Fruit fly (Drosophila melanogaster) whole organism, prepupa: ENCODE measurements around the gene stg.
A peak's percentile ranks its signal among the peaks of the same experiment; 100 is the strongest.

Experiments used
- CG10631 ChIP-seq: fragments of 200-800 bp; sonication (Bioruptor generic); optimal IDR thresholded peaks from 2 replicates; lab custom pipeline; 2016; ENCODE audit warnings: missing biosample characterization, missing genetic modification characterization
- CG10669 ChIP-seq: fragments of 200-800 bp; sonication (Bioruptor generic); optimal IDR thresholded peaks from 3 replicates; lab custom pipeline; 2018; ENCODE audit warnings: missing biosample characterization, mild to moderate bottlenecking, missing genetic modification characterization, moderate library complexity
- CG11294 ChIP-seq: fragments of 200-800 bp; sonication (Bioruptor generic); IDR thresholded peaks from 2 replicates; pipeline ENCODE4 v1.3.6; 2022; ENCODE audit warnings: missing biosample characterization, missing genetic modification characterization
- CG15336 ChIP-seq: fragments of 200-800 bp; sonication (Bioruptor generic); IDR thresholded peaks from 2 replicates; pipeline ENCODE4 v1.3.6; 2022; ENCODE audit warnings: missing biosample characterization, missing genetic modification characterization
- CG3032 ChIP-seq: fragments of 200-800 bp; optimal IDR thresholded peaks from 2 replicates; lab custom pipeline; 2019; ENCODE audit warnings: missing biosample characterization, mild to moderate bottlenecking, missing genetic modification characterization, moderate library complexity
- CG31627 ChIP-seq: fragments of 200-800 bp; sonication (Bioruptor generic); optimal IDR thresholded peaks from 3 replicates; lab custom pipeline; 2016; ENCODE audit warnings: missing biosample characterization, missing genetic modification characterization
- CG3919 ChIP-seq: fragments of 200-800 bp; sonication (Bioruptor generic); optimal IDR thresholded peaks from 3 replicates; lab custom pipeline; 2016; ENCODE audit warnings: missing biosample characterization, missing genetic modification characterization
- CG6163 ChIP-seq: fragments of 200-800 bp; sonication (Bioruptor generic); IDR thresholded peaks from 3 replicates; pipeline ENCODE4 v1.3.6; 2022; ENCODE audit warnings: missing biosample characterization, missing genetic modification characterization
- CG6792 ChIP-seq: fragments of 200-800 bp; sonication (Bioruptor generic); optimal IDR thresholded peaks from 3 replicates; lab custom pipeline; 2016; ENCODE audit warnings: missing biosample characterization, missing genetic modification characterization
- CG6808 ChIP-seq: fragments of 200-800 bp; sonication (Bioruptor generic); optimal IDR thresholded peaks from 3 replicates; lab custom pipeline; 2017; ENCODE audit warnings: missing biosample characterization, missing genetic modification characterization, mild to moderate bottlenecking, moderate library complexity, missing genetic modification reagents
- CG6854 ChIP-seq: fragments of 200-800 bp; sonication (Bioruptor generic); optimal IDR thresholded peaks from 2 replicates; lab custom pipeline; 2017; ENCODE audit warnings: missing biosample characterization, mild to moderate bottlenecking, missing genetic modification characterization
- CG8119 ChIP-seq: fragments of 200-800 bp; sonication (Bioruptor generic); IDR thresholded peaks from 3 replicates; pipeline ENCODE4 v1.3.6; 2022; ENCODE audit warnings: missing biosample characterization, missing genetic modification characterization
- CG8319 ChIP-seq: fragments of 200-800 bp; sonication (Bioruptor generic); optimal IDR thresholded peaks from 3 replicates; lab custom pipeline; 2016; ENCODE audit warnings: missing biosample characterization, missing genetic modification characterization
- CG8632 ChIP-seq: fragments of 200-800 bp; sonication (Bioruptor generic); optimal IDR thresholded peaks from 3 replicates; lab custom pipeline; 2016; ENCODE audit warnings: missing biosample characterization, missing genetic modification characterization
- CG9139 ChIP-seq: fragments of 200-800 bp; sonication (Bioruptor generic); optimal IDR thresholded peaks from 3 replicates; lab custom pipeline; 2017; ENCODE audit warnings: missing biosample characterization, mild to moderate bottlenecking, missing genetic modification characterization
- Eip75B ChIP-seq: fragments of 200-800 bp; sonication (Bioruptor generic); optimal IDR thresholded peaks from 3 replicates; lab custom pipeline; 2016; ENCODE audit warnings: missing biosample characterization, missing genetic modification characterization
- Eip78C ChIP-seq: fragments of 200-800 bp; sonication (Bioruptor generic); peaks from one replicate; lab custom pipeline; 2016; ENCODE audit warnings: missing biosample characterization, missing genetic modification characterization
- Eip93F ChIP-seq: fragments of 200-800 bp; sonication (Bioruptor generic); optimal IDR thresholded peaks from 2 replicates; lab custom pipeline; 2016; ENCODE audit warnings: missing biosample characterization, mild to moderate bottlenecking, missing genetic modification characterization
- Ets21C ChIP-seq: fragments of 200-800 bp; sonication (Bioruptor generic); optimal IDR thresholded peaks from 3 replicates; lab custom pipeline; 2016; ENCODE audit warnings: missing biosample characterization, missing genetic modification characterization
- Ets96B ChIP-seq: fragments of 200-800 bp; optimal IDR thresholded peaks from 2 replicates; lab custom pipeline; 2019; ENCODE audit warnings: missing biosample characterization, mild to moderate bottlenecking, missing genetic modification characterization, moderate library complexity
- Hr39 ChIP-seq: fragments of 200-800 bp; sonication (Bioruptor generic); optimal IDR thresholded peaks from 2 replicates; lab custom pipeline; 2016; ENCODE audit warnings: missing biosample characterization, missing genetic modification characterization
- Met ChIP-seq: fragments of 200-800 bp; sonication (Bioruptor generic); optimal IDR thresholded peaks from 3 replicates; lab custom pipeline; 2016; ENCODE audit warnings: missing biosample characterization, missing genetic modification characterization
- OdsH ChIP-seq: fragments of 200-800 bp; sonication (Bioruptor generic); optimal IDR thresholded peaks from 3 replicates; lab custom pipeline; 2016; ENCODE audit warnings: missing biosample characterization, missing genetic modification characterization
- Smox ChIP-seq: fragments of 200-800 bp; sonication (Bioruptor generic); optimal IDR thresholded peaks from 3 replicates; lab custom pipeline; 2016; ENCODE audit warnings: missing biosample characterization, missing genetic modification characterization
- Sox102F ChIP-seq: fragments of 200-800 bp; sonication (Bioruptor generic); optimal IDR thresholded peaks from 2 replicates; lab custom pipeline; 2016; ENCODE audit warnings: missing biosample characterization, mild to moderate bottlenecking, missing genetic modification characterization
- Sox14 ChIP-seq: fragments of 200-800 bp; sonication (Bioruptor generic); optimal IDR thresholded peaks from 3 replicates; lab custom pipeline; 2016; ENCODE audit warnings: missing biosample characterization, missing genetic modification characterization
- Sox15 ChIP-seq: fragments of 200-800 bp; sonication (Bioruptor generic); optimal IDR thresholded peaks from 3 replicates; lab custom pipeline; 2016; ENCODE audit warnings: missing biosample characterization, missing genetic modification characterization
- acj6 ChIP-seq: fragments of 200-800 bp; sonication (Bioruptor generic); optimal IDR thresholded peaks from 3 replicates; lab custom pipeline; 2016; ENCODE audit warnings: missing biosample characterization, missing genetic modification characterization
- cyc ChIP-seq: fragments of 200-800 bp; sonication (Bioruptor generic); optimal IDR thresholded peaks from 3 replicates; lab custom pipeline; 2016; ENCODE audit warnings: missing biosample characterization, missing genetic modification characterization
- dac ChIP-seq: fragments of 200-800 bp; sonication (Bioruptor generic); optimal IDR thresholded peaks from 2 replicates; lab custom pipeline; 2017; ENCODE audit warnings: missing biosample characterization, mild to moderate bottlenecking, missing genetic modification characterization
- dsx ChIP-seq: fragments of 200-800 bp; optimal IDR thresholded peaks from 3 replicates; lab custom pipeline; 2019; ENCODE audit warnings: missing biosample characterization, mild to moderate bottlenecking, missing genetic modification characterization, moderate library complexity; ENCODE audit not compliant: poor library complexity, severe bottlenecking
- esn ChIP-seq: fragments of 200-800 bp; sonication (Bioruptor generic); optimal IDR thresholded peaks from 2 replicates; lab custom pipeline; 2016; ENCODE audit warnings: missing biosample characterization, mild to moderate bottlenecking, missing genetic modification characterization, moderate library complexity
- fd59A ChIP-seq: fragments of 200-800 bp; sonication (Bioruptor generic); optimal IDR thresholded peaks from 2 replicates; lab custom pipeline; 2017; ENCODE audit warnings: missing biosample characterization, mild to moderate bottlenecking, missing genetic modification characterization, missing genetic modification reagents
- lz ChIP-seq: fragments of 200-800 bp; sonication (Bioruptor generic); optimal IDR thresholded peaks from 3 replicates; lab custom pipeline; 2016; ENCODE audit warnings: missing biosample characterization, missing genetic modification characterization
- pdm3 ChIP-seq: fragments of 200-800 bp; sonication (Bioruptor generic); optimal IDR thresholded peaks from 3 replicates; lab custom pipeline; 2016; ENCODE audit warnings: missing biosample characterization, missing genetic modification characterization
- salr ChIP-seq, 2 experiments: fragments of 200-800 bp; sonication (Bioruptor generic); optimal IDR thresholded peaks; 3 replicates each; lab custom pipeline; 2016 to 2018; ENCODE audit warnings: missing biosample characterization in 2 of 2, missing genetic modification characterization in 2 of 2, mild to moderate bottlenecking in 1 of 2
- spab ChIP-seq: fragments of 200-800 bp; sonication (Bioruptor generic); optimal IDR thresholded peaks from 2 replicates; lab custom pipeline; 2017; ENCODE audit warnings: missing biosample characterization, mild to moderate bottlenecking, missing genetic modification characterization, missing genetic modification reagents
- ss ChIP-seq, 2 experiments: fragments of 200-800 bp; sonication (Bioruptor generic); optimal IDR thresholded peaks; 2 replicates in 1 of 2; 3 replicates in 1 of 2; lab custom pipeline; 2017 to 2018; ENCODE audit warnings: mild to moderate bottlenecking in 2 of 2, missing biosample characterization in 2 of 2, missing genetic modification characterization in 2 of 2, moderate library complexity in 1 of 2
- svp ChIP-seq: fragments of 200-800 bp; sonication (Bioruptor generic); peaks from one replicate; lab custom pipeline; 2016; ENCODE audit warnings: missing biosample characterization, missing genetic modification characterization
- topi ChIP-seq: fragments of 200-800 bp; sonication (Bioruptor generic); optimal IDR thresholded peaks from 3 replicates; lab custom pipeline; 2016; ENCODE audit warnings: missing biosample characterization, missing genetic modification characterization
- vri ChIP-seq: fragments of 200-800 bp; sonication (Bioruptor generic); optimal IDR thresholded peaks from 3 replicates; lab custom pipeline; 2016; ENCODE audit warnings: missing biosample characterization, mild to moderate bottlenecking, missing genetic modification characterization

Gene stg

DNA sequence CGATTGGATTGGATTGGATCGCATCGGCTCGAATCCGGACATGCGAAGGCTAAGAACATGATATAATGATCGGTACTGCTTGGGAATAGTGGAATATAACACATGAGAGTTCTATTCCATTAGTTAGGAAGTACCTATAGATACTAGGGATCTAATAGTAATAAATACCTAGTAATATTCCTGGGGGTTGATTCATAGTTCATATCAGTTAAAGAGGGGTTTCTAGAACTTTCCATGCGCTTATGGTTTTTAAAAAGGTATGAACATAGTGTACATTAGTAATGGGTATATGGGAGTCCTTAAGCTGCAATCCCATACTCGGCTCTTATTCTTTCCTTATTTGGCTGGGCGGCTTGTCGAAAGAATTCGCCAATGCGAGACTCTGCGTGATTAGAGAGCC is 28.7 kb upstream of the stg start:
- peak; percentile 34 for TF ChIP-seq esn (GFP tag; lab: Kevin White, UChicago)
- TF ChIP-seq Met (GFP tag; lab: Kevin White, UChicago): peak; percentile 7
- TF ChIP-seq svp (GFP tag; lab: Kevin White, UChicago): peak; percentile 76
- TF ChIP-seq CG8319 (GFP tag; lab: Kevin White, UChicago): no peak
- no peak for TF ChIP-seq Hr39 (GFP tag; lab: Kevin White, UChicago)
- TF ChIP-seq OdsH (GFP tag; lab: Kevin White, UChicago): no peak
- TF ChIP-seq spab (GFP tag; lab: Kevin White, UChicago): no peak

DNA sequence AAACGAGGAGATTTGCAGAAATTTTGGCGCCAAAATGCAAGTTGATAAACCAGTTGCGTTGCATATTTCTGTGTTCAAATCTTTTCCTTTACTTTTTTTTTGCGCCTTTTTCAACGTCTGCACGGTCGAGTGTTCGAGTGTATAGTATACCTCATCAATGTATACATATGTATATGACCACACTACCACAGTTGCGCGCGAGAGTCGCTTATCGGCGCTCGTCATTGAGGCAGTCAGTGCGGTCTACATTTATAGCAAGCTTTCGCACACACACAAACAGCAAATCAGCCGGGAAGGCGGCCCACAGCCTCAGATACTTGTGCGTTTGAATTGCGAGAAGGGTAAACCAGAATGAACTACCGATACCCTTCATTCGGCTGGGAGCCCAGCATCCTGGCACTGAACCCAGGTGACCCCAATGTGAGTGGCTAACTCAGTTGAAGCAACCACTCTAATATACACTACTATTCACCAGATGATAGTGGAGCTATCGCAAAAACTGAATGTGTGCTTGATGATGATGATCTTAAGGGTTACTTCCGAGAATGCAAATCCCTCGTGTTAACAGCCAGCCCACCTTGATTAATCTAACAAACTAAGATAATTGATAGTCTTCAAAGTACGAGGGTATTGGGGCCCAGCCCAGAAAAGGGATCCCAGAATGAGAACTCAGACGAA is 27.5 kb upstream of the stg start:
- peak; percentile 62 for TF ChIP-seq vri (GFP tag; lab: Kevin White, UChicago)
- peak; percentile 81 for TF ChIP-seq svp (GFP tag; lab: Kevin White, UChicago)
- TF ChIP-seq Sox14 (GFP tag; lab: Kevin White, UChicago): peak; percentile 46
- no peak for TF ChIP-seq CG9139 (GFP tag; lab: Kevin White, UChicago)
- TF ChIP-seq Sox102F (GFP tag; lab: Kevin White, UChicago): peak; percentile 25
- no peak for TF ChIP-seq CG8119 (GFP tag; lab: Robert Waterston, UW)
- peak; percentile 20 for TF ChIP-seq Ets21C
- TF ChIP-seq Eip75B (GFP tag; lab: Kevin White, UChicago): peak; percentile 8
- TF ChIP-seq Sox15 (GFP tag; lab: Kevin White, UChicago): no peak
- no peak for TF ChIP-seq CG6163 (GFP tag; lab: Robert Waterston, UW)
- TF ChIP-seq CG6854 (GFP tag; lab: Kevin White, UChicago): peak; percentile 33
- peak; percentile 34 for TF ChIP-seq dsx (GFP tag; lab: Kevin White, UChicago)
- no peak for TF ChIP-seq CG11294 (GFP tag; lab: Robert Waterston, UW)
- peak; percentile 13 for TF ChIP-seq CG3919 (GFP tag; lab: Kevin White, UChicago)
- peak; percentile 8 for TF ChIP-seq acj6 (GFP tag; lab: Kevin White, UChicago)
- peak in 1 of 2 experiments; percentile 48 for TF ChIP-seq ss (GFP tag; optimal IDR thresholded peaks at IDR 0.05; lab: Kevin White, UChicago)
- no peak for TF ChIP-seq CG10669
- no peak for TF ChIP-seq Eip93F (GFP tag; lab: Kevin White, UChicago)
- peak; percentile 35 for TF ChIP-seq CG6808 (GFP tag; lab: Kevin White, UChicago)
- TF ChIP-seq salr (GFP tag; optimal IDR thresholded peaks at IDR 0.05; lab: Kevin White, UChicago): peak in 1 of 2 experiments; percentile 0
- peak; percentile 47 for TF ChIP-seq CG31627 (GFP tag; lab: Kevin White, UChicago)
- TF ChIP-seq Smox (GFP tag; lab: Kevin White, UChicago): peak; percentile 48
- peak; percentile 52 for TF ChIP-seq topi (GFP tag; lab: Kevin White, UChicago)
- TF ChIP-seq OdsH (GFP tag; lab: Kevin White, UChicago): peak; percentile 16
- TF ChIP-seq spab (GFP tag; lab: Kevin White, UChicago): peak; percentile 11
- TF ChIP-seq cyc (GFP tag; lab: Kevin White, UChicago): peak; percentile 22
- TF ChIP-seq CG6792: peak; percentile 33
- TF ChIP-seq Eip78C (GFP tag; lab: Kevin White, UChicago): peak; percentile 78
- no peak for TF ChIP-seq CG8632 (GFP tag; lab: Kevin White, UChicago)
- peak; percentile 34 for TF ChIP-seq Ets96B (tag; lab: Kevin White, UChicago)
- TF ChIP-seq esn (GFP tag; lab: Kevin White, UChicago): peak; percentile 53
- no peak for TF ChIP-seq fd59A
- peak; percentile 42 for TF ChIP-seq Met (GFP tag; lab: Kevin White, UChicago)
- TF ChIP-seq lz (GFP tag; lab: Kevin White, UChicago): peak; percentile 50
- TF ChIP-seq Hr39 (GFP tag; lab: Kevin White, UChicago): peak; percentile 36
- TF ChIP-seq CG3032: peak; percentile 9
- no peak for TF ChIP-seq CG15336 (GFP tag; lab: Robert Waterston, UW)
- no peak for TF ChIP-seq pdm3 (GFP tag; lab: Kevin White, UChicago)
- TF ChIP-seq dac (GFP tag; lab: Kevin White, UChicago): no peak
- TF ChIP-seq CG10631 (GFP tag; lab: Kevin White, UChicago): peak; percentile 48
